Worm (Caenorhabditis elegans) whole organism, late embryonic: ENCODE measurements around the gene stdh-1.

ENCODE experiments used
- C38D4.7 ChIP-seq: fragments of 200-800 bp; sonication (Bioruptor generic); optimal IDR thresholded peaks from 2 replicates; lab custom pipeline; 2018; ENCODE audit warnings: mild to moderate bottlenecking, missing genetic modification characterization, moderate library complexity, missing compliant biosample characterization
- F13H6.1 ChIP-seq: sonication (generic microtip); optimal IDR thresholded peaks from 2 replicates; lab custom pipeline; 2016; ENCODE audit warnings: missing genetic modification characterization, missing compliant biosample characterization
- K02D7.2 ChIP-seq: sonication (generic microtip); optimal IDR thresholded peaks from 2 replicates; lab custom pipeline; 2017; ENCODE audit warnings: mild to moderate bottlenecking, missing genetic modification characterization, missing compliant biosample characterization
- Y22D7AL.16 ChIP-seq: sonication (generic microtip); optimal IDR thresholded peaks from 2 replicates; lab custom pipeline; 2016; ENCODE audit warnings: missing genetic modification characterization, missing compliant biosample characterization
- ama-1 ChIP-seq: fragments of 150-350 bp; optimal IDR thresholded peaks from 2 replicates; lab custom pipeline; 2014
- ceh-18 ChIP-seq: sonication (generic microtip); optimal IDR thresholded peaks from 2 replicates; lab custom pipeline; 2016; ENCODE audit warnings: missing genetic modification characterization, missing compliant biosample characterization
- ceh-19 ChIP-seq: fragments of 200-800 bp; sonication (Bioruptor generic); optimal IDR thresholded peaks from 2 replicates; lab custom pipeline; 2018; ENCODE audit warnings: mild to moderate bottlenecking, missing genetic modification characterization, missing compliant biosample characterization
- ceh-24 ChIP-seq: sonication (generic microtip); optimal IDR thresholded peaks from 2 replicates; lab custom pipeline; 2016; ENCODE audit warnings: mild to moderate bottlenecking, missing genetic modification characterization, missing compliant biosample characterization
- ceh-34 ChIP-seq: sonication (generic microtip); optimal IDR thresholded peaks from 2 replicates; lab custom pipeline; 2016; ENCODE audit warnings: mild to moderate bottlenecking, missing genetic modification characterization, missing compliant biosample characterization
- ceh-45 ChIP-seq: fragments of 200-800 bp; sonication (Bioruptor generic); IDR thresholded peaks from 2 replicates; pipeline ENCODE4 v1.3.6; 2022; ENCODE audit warnings: missing genetic modification reagents, missing genetic modification characterization, missing compliant biosample characterization
- ceh-48 ChIP-seq: sonication (generic microtip); optimal IDR thresholded peaks from 2 replicates; lab custom pipeline; 2016; ENCODE audit warnings: missing genetic modification characterization, inconsistent platforms, missing compliant biosample characterization
- ceh-6 ChIP-seq: fragments of 200-800 bp; sonication (Bioruptor generic); optimal IDR thresholded peaks from 2 replicates; lab custom pipeline; 2018; ENCODE audit warnings: mild to moderate bottlenecking, missing genetic modification characterization, missing compliant biosample characterization
- che-1 ChIP-seq: sonication (generic microtip); optimal IDR thresholded peaks from 2 replicates; lab custom pipeline; 2016; ENCODE audit warnings: mild to moderate bottlenecking, missing genetic modification characterization, missing compliant biosample characterization
- dmd-4 ChIP-seq: sonication (generic microtip); optimal IDR thresholded peaks from 2 replicates; lab custom pipeline; 2016; ENCODE audit warnings: borderline replicate concordance, missing genetic modification characterization, missing compliant biosample characterization
- dve-1 ChIP-seq: sonication (generic microtip); optimal IDR thresholded peaks from 2 replicates; lab custom pipeline; 2017; ENCODE audit warnings: antibody characterized with exemption, mild to moderate bottlenecking, missing genetic modification characterization, missing compliant biosample characterization
- ets-4 ChIP-seq: sonication (generic microtip); optimal IDR thresholded peaks from 2 replicates; lab custom pipeline; 2016; ENCODE audit warnings: missing genetic modification characterization, missing compliant biosample characterization
- eyg-1 ChIP-seq: sonication (generic microtip); optimal IDR thresholded peaks from 2 replicates; lab custom pipeline; 2016; ENCODE audit warnings: missing genotype, missing genetic modification characterization, missing compliant biosample characterization
- fkh-10 ChIP-seq: fragments of 150-350 bp; optimal IDR thresholded peaks from 2 replicates; lab custom pipeline; 2014; ENCODE audit warnings: missing biosample characterization, missing genetic modification reagents, missing genetic modification characterization
- gmeb-2 ChIP-seq: sonication (generic microtip); optimal IDR thresholded peaks from 2 replicates; lab custom pipeline; 2016; ENCODE audit warnings: missing genetic modification characterization, inconsistent platforms, missing compliant biosample characterization
- hlh-15 ChIP-seq: sonication (generic microtip); optimal IDR thresholded peaks from 2 replicates; lab custom pipeline; 2016; ENCODE audit warnings: missing genetic modification characterization, missing compliant biosample characterization
- hlh-30 ChIP-seq: sonication (generic microtip); optimal IDR thresholded peaks from 2 replicates; lab custom pipeline; 2017; ENCODE audit warnings: antibody characterized with exemption, missing genetic modification characterization, missing compliant biosample characterization; ENCODE audit not compliant: insufficient read depth
- hlh-6 ChIP-seq: sonication (generic microtip); optimal IDR thresholded peaks from 2 replicates; lab custom pipeline; 2016; ENCODE audit warnings: missing genotype, missing genetic modification characterization, missing compliant biosample characterization
- mec-3 ChIP-seq: sonication (generic microtip); optimal IDR thresholded peaks from 2 replicates; lab custom pipeline; 2016; ENCODE audit warnings: borderline replicate concordance, missing genetic modification characterization, missing compliant biosample characterization
- nfya-1 ChIP-seq: sonication (generic microtip); optimal IDR thresholded peaks from 2 replicates; lab custom pipeline; 2017; ENCODE audit warnings: missing genetic modification characterization, mild to moderate bottlenecking, missing compliant biosample characterization, antibody characterized with exemption, moderate library complexity
- npax-4 ChIP-seq: sonication (generic microtip); optimal IDR thresholded peaks from 2 replicates; lab custom pipeline; 2016; ENCODE audit warnings: missing genetic modification characterization, missing compliant biosample characterization
- pat-9 ChIP-seq: fragments of 200-800 bp; sonication (Bioruptor generic); optimal IDR thresholded peaks from 2 replicates; lab custom pipeline; 2018; ENCODE audit warnings: mild to moderate bottlenecking, missing genetic modification characterization, moderate library complexity, missing compliant biosample characterization
- ref-2 ChIP-seq: sonication (generic microtip); optimal IDR thresholded peaks from 2 replicates; lab custom pipeline; 2016; ENCODE audit warnings: missing genetic modification characterization, missing compliant biosample characterization
- sox-4 ChIP-seq: sonication (generic microtip); optimal IDR thresholded peaks from 2 replicates; lab custom pipeline; 2017; ENCODE audit warnings: mild to moderate bottlenecking, missing genetic modification characterization, inconsistent platforms, missing compliant biosample characterization
- syd-9 ChIP-seq: sonication (generic microtip); optimal IDR thresholded peaks from 2 replicates; lab custom pipeline; 2016; ENCODE audit warnings: mild to moderate bottlenecking, missing genetic modification characterization, moderate library complexity, missing compliant biosample characterization
- tbx-2 ChIP-seq: sonication (generic microtip); optimal IDR thresholded peaks from 2 replicates; lab custom pipeline; 2016; ENCODE audit warnings: missing genetic modification characterization, missing compliant biosample characterization
- tbx-7 ChIP-seq: sonication (generic microtip); optimal IDR thresholded peaks from 2 replicates; lab custom pipeline; 2016; ENCODE audit warnings: missing genotype, missing genetic modification characterization, missing compliant biosample characterization
- unc-3 ChIP-seq, 2 experiments: fragments of 200-800 bp in 1 of 2; sonication (Bioruptor generic) in 1 of 2; sonication (generic microtip) in 1 of 2; conservative IDR thresholded peaks in 1 of 2; optimal IDR thresholded peaks in 1 of 2; 2 replicates each; pipeline versions ENCODE4 v1.3.6 to Lab custom; 2016 to 2022; ENCODE audit warnings: missing compliant biosample characterization in 2 of 2, missing genetic modification characterization in 2 of 2, missing genetic modification reagents in 1 of 2
- unc-86 ChIP-seq: sonication (generic microtip); optimal IDR thresholded peaks from 2 replicates; lab custom pipeline; 2016; ENCODE audit warnings: missing genetic modification characterization, missing compliant biosample characterization
- zip-5 ChIP-seq: sonication (generic microtip); optimal IDR thresholded peaks from 2 replicates; lab custom pipeline; 2016; ENCODE audit warnings: missing genetic modification characterization, missing compliant biosample characterization

The stdh-1 gene

ce11 chrV:13908120-13908915, 2.0 kb downstream of the stdh-1 start:
- TF ChIP-seq mec-3 (tag; lab: Kevin White, UChicago): no peak
- TF ChIP-seq syd-9 (tag; lab: Kevin White, UChicago): no peak
- TF ChIP-seq unc-86: no peak

ce11 chrV:13908916-13909176, 2.6 kb downstream of the stdh-1 start, which contains the start of gene C06B3.6:
C06B3.6 (minus strand) TSS chrV:13908967.
- TF ChIP-seq unc-3 (GFP tag; conservative IDR thresholded peaks at IDR 0.05; lab: Robert Waterston, UW): no peak
- TF ChIP-seq unc-3 (tag; optimal IDR thresholded peaks at IDR 0.05; lab: Kevin White, UChicago): no peak
- TF ChIP-seq tbx-2: no peak
- TF ChIP-seq hlh-15: no peak
- TF ChIP-seq tbx-7: no peak
- TF ChIP-seq ets-4: no peak
- no peak for TF ChIP-seq eyg-1 (tag; lab: Kevin White, UChicago)
- no peak for TF ChIP-seq sox-4 (tag; lab: Kevin White, UChicago)
- TF ChIP-seq ceh-24 (tag; lab: Kevin White, UChicago): no peak
- TF ChIP-seq syd-9 (tag; lab: Kevin White, UChicago): no peak
- TF ChIP-seq pat-9 (tag; lab: Kevin White, UChicago): no peak
- no peak for TF ChIP-seq K02D7.2 (tag; lab: Kevin White, UChicago)
- TF ChIP-seq hlh-30 (tag; lab: Kevin White, UChicago): no peak

- TF ChIP-seq hlh-30 (tag; lab: Kevin White, UChicago) (peak; percentile 34), gmeb-2 (no peak), mec-3 (tag; lab: Kevin White, UChicago) (no peak)
- TF ChIP-seq, all 69 proteins: peak for 1
Measured at ce11 chrV:13909400-13909799, 3.1 kb downstream of the stdh-1 start, which contains the start of gene C06B3.7. C06B3.7 (plus strand) TSS chrV:13909686.

ce11 chrV:13915390-13915789, 9.1 kb downstream of the stdh-1 start, which contains the start of gene gcy-32:
gcy-32 (minus strand) TSS chrV:13915490.
- TF ChIP-seq ref-2: no peak
- TF ChIP-seq zip-5 (tag; lab: Kevin White, UChicago): no peak
- no peak for TF ChIP-seq nfya-1 (tag; lab: Kevin White, UChicago)
- no peak for TF ChIP-seq ceh-45 (GFP tag; lab: Robert Waterston, UW)

ce11 chrV:13916196-13916595, 9.9 kb downstream of the stdh-1 start, which contains the start of gene str-252:
str-252 (plus strand) TSS chrV:13916496.
- no peak for TF ChIP-seq F13H6.1
- no peak for TF ChIP-seq ceh-45 (GFP tag; lab: Robert Waterston, UW)

- TF ChIP-seq dve-1: no peak
- no peak for TF ChIP-seq pat-9 (tag; lab: Kevin White, UChicago)
- no peak for TF ChIP-seq ceh-48 (tag; lab: Kevin White, UChicago)
- no peak for TF ChIP-seq ceh-34 (tag; lab: Kevin White, UChicago)
- no peak for TF ChIP-seq C38D4.7 (GFP tag; lab: Kevin White, UChicago)
- no peak for TF ChIP-seq ceh-18 (tag; lab: Kevin White, UChicago)
Measured at ce11 chrV:13918341-13918740, 12.0 kb downstream of the stdh-1 start, which contains the start of gene str-250. str-250 (plus strand) TSS chrV:13918641.

- TF ChIP-seq npax-4 (tag; lab: Kevin White, UChicago): no peak
- TF ChIP-seq C38D4.7 (GFP tag; lab: Kevin White, UChicago): no peak
- no peak for TF ChIP-seq Y22D7AL.16
- TF ChIP-seq nfya-1 (tag; lab: Kevin White, UChicago): no peak
- TF ChIP-seq ceh-6 (GFP tag; lab: Kevin White, UChicago): no peak
- no peak for TF ChIP-seq fkh-10
- TF ChIP-seq che-1 (tag; lab: Kevin White, UChicago): no peak
- no peak for TF ChIP-seq ceh-19
- TF ChIP-seq ama-1 (lab: Kevin White, UChicago): no peak
- no peak for TF ChIP-seq ets-4
- TF ChIP-seq ceh-18 (tag; lab: Kevin White, UChicago): no peak
- no peak for TF ChIP-seq dmd-4 (tag; lab: Kevin White, UChicago)
- TF ChIP-seq ceh-24 (tag; lab: Kevin White, UChicago): no peak
- TF ChIP-seq hlh-6: no peak
- TF ChIP-seq, all 69 proteins: peak for 0
Measured at ce11 chrV:13920730-13921129, 14.4 kb downstream of the stdh-1 start, which contains the start of gene srx-42. srx-42 (plus strand) TSS chrV:13921030.
